Worm (Caenorhabditis elegans): ENCODE results near the gene K08E5.1.

ce11 chrIII:10094538-10094937 lies 52.1 kb downstream of the K08E5.1 start:
- TF ChIP-seq nhr-90 (tag; optimal IDR thresholded peaks at IDR 0.05; ENCODE audit: poor library complexity) (peak; percentile 37), lin-13 (GFP tag; optimal IDR thresholded peaks at IDR 0.05) (no peak), ama-1 (optimal IDR thresholded peaks at IDR 0.05) (no peak), mep-1 (tag; optimal IDR thresholded peaks at IDR 0.05) (peak; percentile 22), nhr-28 (tag; optimal IDR thresholded peaks at IDR 0.05) (no peak), lsy-2 (tag; optimal IDR thresholded peaks at IDR 0.05) (no peak), skn-1 (tag; optimal IDR thresholded peaks at IDR 0.05) (no peak), isw-1 (GFP tag; IDR thresholded peaks at IDR 0.05) (no peak), zag-1 (tag; optimal IDR thresholded peaks at IDR 0.05) (no peak), nhr-11 (tag; optimal IDR thresholded peaks at IDR 0.05) (no peak), nhr-77 (tag; optimal IDR thresholded peaks at IDR 0.05) (no peak), ztf-11 (tag; optimal IDR thresholded peaks at IDR 0.05) (peak in 1 of 2 experiments; percentile 62), elt-2 (tag; optimal IDR thresholded peaks at IDR 0.05) (no peak), mab-9 (GFP tag; IDR thresholded peaks at IDR 0.05) (no peak)

Data from whole organism, L1 larva.